Worm (Caenorhabditis elegans) whole organism, L3 larva: ENCODE measurements around the gene ZK673.11.

ENCODE experiments used
- R02D3.7 ChIP-seq: fragments of 150-350 bp; optimal IDR thresholded peaks from 2 replicates; lab custom pipeline; 2014; ENCODE audit warnings: missing biosample characterization, missing genetic modification characterization
- ZK546.5 ChIP-seq: sonication (generic microtip); optimal IDR thresholded peaks from 2 replicates; lab custom pipeline; 2017; ENCODE audit warnings: missing biosample characterization, missing genetic modification characterization
- aly-2 ChIP-seq: fragments of 150-350 bp; optimal IDR thresholded peaks from 2 replicates; lab custom pipeline; 2014; ENCODE audit warnings: missing biosample characterization, missing genetic modification characterization
- ceh-16 ChIP-seq: sonication (generic microtip); optimal IDR thresholded peaks from 2 replicates; lab custom pipeline; 2017; ENCODE audit warnings: missing biosample characterization, missing genetic modification characterization
- ceh-82 ChIP-seq: fragments of 150-350 bp; optimal IDR thresholded peaks from 2 replicates; lab custom pipeline; 2014; ENCODE audit warnings: missing biosample characterization, missing genetic modification characterization
- ceh-9 ChIP-seq: sonication (generic microtip); optimal IDR thresholded peaks from 2 replicates; lab custom pipeline; 2018; ENCODE audit warnings: missing biosample characterization, missing genetic modification characterization
- daf-12 ChIP-seq: fragments of 150-350 bp; optimal IDR thresholded peaks from 2 replicates; lab custom pipeline; 2014; ENCODE audit warnings: missing biosample characterization, missing genetic modification reagents, missing genetic modification characterization
- egl-27 ChIP-seq: sonication (generic microtip); optimal IDR thresholded peaks from 4 replicates; lab custom pipeline; 2017; ENCODE audit warnings: missing biosample characterization, missing genetic modification reagents, missing genetic modification characterization
- egl-5 ChIP-seq: fragments of 150-350 bp; optimal IDR thresholded peaks from 2 replicates; lab custom pipeline; 2017; ENCODE audit warnings: missing biosample characterization, missing genetic modification reagents, missing genetic modification characterization, inconsistent platforms
- elt-1 ChIP-seq: fragments of 150-350 bp; optimal IDR thresholded peaks from 2 replicates; lab custom pipeline; 2014; ENCODE audit warnings: missing biosample characterization, missing genetic modification characterization
- elt-3 ChIP-seq, 3 experiments: fragments of 150-350 bp in 1 of 3; sonication (generic microtip) in 2 of 3; optimal IDR thresholded peaks; 2 replicates in 2 of 3; 4 replicates in 1 of 3; lab custom pipeline; 2014 to 2017; ENCODE audit warnings: missing biosample characterization in 3 of 3, missing genetic modification characterization in 3 of 3
- eor-1 ChIP-seq, 2 experiments: fragments of 150-350 bp; optimal IDR thresholded peaks; 2 replicates each; lab custom pipeline; 2014 to 2018; ENCODE audit warnings: missing biosample characterization in 2 of 2, missing genetic modification characterization in 2 of 2
- fkh-2 ChIP-seq: fragments of 150-350 bp; optimal IDR thresholded peaks from 2 replicates; lab custom pipeline; 2014; ENCODE audit warnings: missing biosample characterization, missing genetic modification reagents, missing genetic modification characterization
- fos-1 ChIP-seq: fragments of 150-350 bp; optimal IDR thresholded peaks from 2 replicates; lab custom pipeline; 2014; ENCODE audit warnings: missing biosample characterization, missing genetic modification characterization
- hmg-11 ChIP-seq: sonication (generic microtip); optimal IDR thresholded peaks from 2 replicates; lab custom pipeline; 2016; ENCODE audit warnings: missing genetic modification characterization, missing compliant biosample characterization
- jun-1 ChIP-seq: fragments of 150-350 bp; optimal IDR thresholded peaks from 2 replicates; lab custom pipeline; 2014; ENCODE audit warnings: missing biosample characterization, missing genetic modification reagents, missing genetic modification characterization
- lin-15B ChIP-seq: fragments of 150-350 bp; optimal IDR thresholded peaks from 2 replicates; lab custom pipeline; 2014; ENCODE audit warnings: missing biosample characterization, missing genetic modification characterization
- lin-39 ChIP-seq: fragments of 150-350 bp; optimal IDR thresholded peaks from 2 replicates; lab custom pipeline; 2018; ENCODE audit warnings: missing biosample characterization, missing genetic modification reagents, missing genetic modification characterization
- lsy-12 ChIP-seq: sonication (generic microtip); optimal IDR thresholded peaks from 2 replicates; lab custom pipeline; 2016; ENCODE audit warnings: mild to moderate bottlenecking, missing genetic modification characterization, missing compliant biosample characterization
- mdl-1 ChIP-seq: fragments of 150-350 bp; optimal IDR thresholded peaks from 2 replicates; lab custom pipeline; 2014; ENCODE audit warnings: missing biosample characterization, missing genetic modification characterization
- mml-1 ChIP-seq: fragments of 150-350 bp; sonication (generic microtip); optimal IDR thresholded peaks from 3 replicates; lab custom pipeline; 2014; ENCODE audit warnings: missing biosample characterization, missing genetic modification characterization
- nfya-1 ChIP-seq: sonication (generic microtip); optimal IDR thresholded peaks from 2 replicates; lab custom pipeline; 2017; ENCODE audit warnings: missing genetic modification characterization, mild to moderate bottlenecking, missing compliant biosample characterization, antibody characterized with exemption, moderate library complexity; ENCODE audit not compliant: insufficient read depth
- nhr-11 ChIP-seq: fragments of 150-350 bp; optimal IDR thresholded peaks from 2 replicates; lab custom pipeline; 2014; ENCODE audit warnings: missing biosample characterization, missing genetic modification characterization
- nhr-12 ChIP-seq: fragments of 150-350 bp; optimal IDR thresholded peaks from 2 replicates; lab custom pipeline; 2014; ENCODE audit warnings: missing biosample characterization, missing genetic modification characterization
- nhr-23 ChIP-seq: fragments of 150-350 bp; optimal IDR thresholded peaks from 2 replicates; lab custom pipeline; 2014; ENCODE audit warnings: missing biosample characterization, missing genetic modification reagents, missing genetic modification characterization
- nhr-237 ChIP-seq: fragments of 150-350 bp; optimal IDR thresholded peaks from 2 replicates; lab custom pipeline; 2014; ENCODE audit warnings: missing biosample characterization, missing genetic modification characterization
- nhr-25 ChIP-seq: sonication (generic microtip); optimal IDR thresholded peaks from 2 replicates; lab custom pipeline; 2017; ENCODE audit warnings: missing biosample characterization, missing genetic modification characterization
- nhr-28 ChIP-seq: fragments of 150-350 bp; optimal IDR thresholded peaks from 2 replicates; lab custom pipeline; 2014; ENCODE audit warnings: missing biosample characterization, missing genetic modification characterization
- nhr-43 ChIP-seq: sonication (generic microtip); optimal IDR thresholded peaks from 2 replicates; lab custom pipeline; 2016; ENCODE audit warnings: mild to moderate bottlenecking, missing genetic modification characterization, missing compliant biosample characterization; ENCODE audit not compliant: poor library complexity, severe bottlenecking
- pha-4 ChIP-seq: fragments of 150-350 bp; optimal IDR thresholded peaks from 2 replicates; lab custom pipeline; 2014; ENCODE audit warnings: missing biosample characterization, missing genetic modification reagents, missing genetic modification characterization
- sea-2 ChIP-seq: fragments of 150-350 bp; sonication (generic microtip); optimal IDR thresholded peaks from 4 replicates; lab custom pipeline; 2014; ENCODE audit warnings: missing biosample characterization, missing genetic modification reagents, missing genetic modification characterization
- skn-1 ChIP-seq: fragments of 150-350 bp; optimal IDR thresholded peaks from 2 replicates; lab custom pipeline; 2014; ENCODE audit warnings: missing biosample characterization, missing genetic modification characterization
- snpc-4 ChIP-seq: fragments of 150-350 bp; optimal IDR thresholded peaks from 2 replicates; lab custom pipeline; 2014; ENCODE audit warnings: missing biosample characterization, missing genetic modification characterization
- unc-39 ChIP-seq: sonication (generic microtip); optimal IDR thresholded peaks from 4 replicates; lab custom pipeline; 2017; ENCODE audit warnings: missing biosample characterization, missing genetic modification characterization
- unc-62 ChIP-seq: fragments of 150-350 bp; sonication (generic microtip); optimal IDR thresholded peaks from 4 replicates; lab custom pipeline; 2014; ENCODE audit warnings: missing biosample characterization, missing genetic modification reagents, missing genetic modification characterization
- zag-1 ChIP-seq: fragments of 150-350 bp; optimal IDR thresholded peaks from 2 replicates; lab custom pipeline; 2014; ENCODE audit warnings: missing biosample characterization, missing genetic modification characterization
- ztf-11 ChIP-seq: fragments of 150-350 bp; optimal IDR thresholded peaks from 2 replicates; lab custom pipeline; 2014; ENCODE audit warnings: missing biosample characterization, missing genetic modification characterization
- ztf-4 ChIP-seq: fragments of 150-350 bp; optimal IDR thresholded peaks from 2 replicates; lab custom pipeline; 2014; ENCODE audit warnings: missing biosample characterization, missing genetic modification characterization

ZK673.11 gene

DNA sequence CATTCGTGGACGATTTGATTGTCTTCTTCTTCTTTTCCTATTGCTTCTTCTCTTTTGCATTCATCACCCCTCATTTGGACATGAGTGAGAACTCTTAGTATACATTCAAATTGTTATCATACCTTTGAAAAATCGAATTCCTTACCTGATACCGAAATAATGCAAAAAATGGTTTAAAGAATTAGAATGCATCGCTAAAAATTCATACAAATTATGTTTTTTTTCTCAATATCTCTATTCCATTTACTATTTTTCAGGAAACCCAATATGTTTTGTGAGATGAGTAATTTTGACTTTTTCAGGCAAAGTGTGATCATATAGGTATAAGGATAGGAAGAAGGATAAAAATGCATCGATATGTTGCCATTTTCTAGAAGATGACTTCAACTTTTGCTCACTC, at the start of gene ZK673.11:
ZK673.11 (plus strand) TSS at position 301 of the 400 bp plus-strand sequence.
- TF ChIP-seq nhr-43 (tag; lab: Kevin White, UChicago), result no peak
- no peak for TF ChIP-seq mml-1 (tag; lab: Kevin White, UChicago)
- TF ChIP-seq sea-2 (GFP tag; lab: Kevin White, UChicago), result no peak
- no peak for TF ChIP-seq nhr-12
- no peak for TF ChIP-seq nhr-237 (tag; lab: Kevin White, UChicago)
- no peak for TF ChIP-seq unc-39 (tag; lab: Kevin White, UChicago)
- no peak for TF ChIP-seq nhr-11 (tag; lab: Kevin White, UChicago)
- no peak for TF ChIP-seq ztf-11
- no peak for TF ChIP-seq lsy-12
- TF ChIP-seq eor-1 (tag; optimal IDR thresholded peaks at IDR 0.05; lab: Kevin White, UChicago), result no peak
- no peak for TF ChIP-seq snpc-4 (tag; lab: Kevin White, UChicago)
- TF ChIP-seq, all 47 proteins: peak for 0

DNA sequence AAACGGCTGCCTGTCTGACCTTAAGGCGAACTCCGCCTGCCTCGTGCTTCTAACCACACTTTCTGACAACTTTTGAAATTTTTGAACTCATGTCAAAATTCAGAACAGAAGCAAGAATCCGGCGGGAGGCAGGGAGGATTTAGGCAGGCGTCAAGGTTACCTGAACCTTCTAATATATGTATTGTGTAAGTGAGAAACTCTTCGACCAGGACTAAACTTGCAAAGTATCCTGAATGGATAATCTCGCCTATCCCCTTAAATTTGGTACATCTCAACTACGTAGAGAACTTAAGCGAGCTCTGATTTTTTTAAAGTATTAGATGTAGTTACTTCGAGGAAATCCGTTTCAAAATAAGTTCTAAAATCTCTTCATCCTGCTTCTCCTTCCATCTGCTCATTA, 46.1 kb upstream of the ZK673.11 start, which contains the start of gene E04D5.5:
E04D5.5 (plus strand) TSS at position 301 of the 400 bp plus-strand sequence.
- TF ChIP-seq eor-1 (tag; optimal IDR thresholded peaks at IDR 0.05; lab: Kevin White, UChicago) (no peak), fkh-2 (no peak), lin-39 (tag; lab: Kevin White, UChicago) (no peak), nhr-28 (tag; lab: Kevin White, UChicago) (no peak), pha-4 (tag; lab: Kevin White, UChicago) (no peak), unc-39 (tag; lab: Kevin White, UChicago) (no peak), lsy-12 (no peak), hmg-11 (tag; lab: Kevin White, UChicago) (no peak), mdl-1 (tag; lab: Kevin White, UChicago) (no peak), ceh-9 (tag; lab: Kevin White, UChicago) (no peak), egl-5 (tag; lab: Kevin White, UChicago) (no peak), sea-2 (GFP tag; lab: Kevin White, UChicago) (no peak), R02D3.7 (no peak), ztf-4 (tag; lab: Kevin White, UChicago) (no peak), aly-2 (tag; lab: Kevin White, UChicago) (no peak), fos-1 (tag; lab: Kevin White, UChicago) (no peak), elt-1 (tag; lab: Kevin White, UChicago) (no peak), nhr-12 (no peak), ceh-82 (tag; lab: Kevin White, UChicago) (no peak)

DNA sequence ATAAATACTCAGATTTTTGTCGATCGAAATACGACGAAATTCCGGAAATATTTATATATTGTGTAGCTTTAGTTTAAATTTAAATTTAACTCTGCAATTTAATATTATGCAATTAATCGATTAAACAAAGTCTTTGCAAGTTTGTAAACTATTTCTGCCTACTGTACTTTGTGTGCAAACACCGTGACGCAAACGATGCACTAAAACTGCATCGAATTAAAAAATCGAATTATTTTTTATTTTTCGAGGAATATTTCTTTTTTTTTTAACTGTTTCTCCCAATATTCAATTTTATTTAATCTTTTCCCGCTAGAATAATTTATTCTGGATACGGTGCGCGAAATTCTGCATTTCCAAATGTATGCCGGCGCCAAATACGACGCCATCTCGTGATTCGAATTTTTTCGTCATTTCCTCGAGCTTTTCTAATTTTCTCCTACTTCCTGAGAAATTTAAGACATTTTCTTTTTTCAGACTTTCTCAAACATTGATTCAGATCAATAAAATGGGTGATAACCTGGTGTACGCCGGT, 40.7 kb upstream of the ZK673.11 start, which contains the start of gene eif-2A:
eif-2A (plus strand) TSS at position 469 of the 532 bp plus-strand sequence.
- TF ChIP-seq fos-1 (tag; lab: Kevin White, UChicago) (no peak), nfya-1 (tag; lab: Kevin White, UChicago) (peak; percentile 51), egl-27 (tag; lab: Kevin White, UChicago) (no peak), nhr-43 (tag; lab: Kevin White, UChicago) (no peak), unc-39 (tag; lab: Kevin White, UChicago) (no peak), ZK546.5 (no peak), lin-39 (tag; lab: Kevin White, UChicago) (no peak), ceh-16 (tag; lab: Kevin White, UChicago) (no peak), hmg-11 (tag; lab: Kevin White, UChicago) (no peak), eor-1 (tag; optimal IDR thresholded peaks at IDR 0.05; lab: Kevin White, UChicago) (no peak), pha-4 (tag; lab: Kevin White, UChicago) (peak; percentile 44), mdl-1 (tag; lab: Kevin White, UChicago) (no peak), sea-2 (GFP tag; lab: Kevin White, UChicago) (no peak), lin-15B (tag; lab: Kevin White, UChicago) (peak; percentile 27), mml-1 (tag; lab: Kevin White, UChicago) (no peak), ztf-4 (tag; lab: Kevin White, UChicago) (no peak), daf-12 (tag; lab: Kevin White, UChicago) (no peak), elt-3 (tag; optimal IDR thresholded peaks at IDR 0.05; lab: Kevin White, UChicago) (no peak)

DNA sequence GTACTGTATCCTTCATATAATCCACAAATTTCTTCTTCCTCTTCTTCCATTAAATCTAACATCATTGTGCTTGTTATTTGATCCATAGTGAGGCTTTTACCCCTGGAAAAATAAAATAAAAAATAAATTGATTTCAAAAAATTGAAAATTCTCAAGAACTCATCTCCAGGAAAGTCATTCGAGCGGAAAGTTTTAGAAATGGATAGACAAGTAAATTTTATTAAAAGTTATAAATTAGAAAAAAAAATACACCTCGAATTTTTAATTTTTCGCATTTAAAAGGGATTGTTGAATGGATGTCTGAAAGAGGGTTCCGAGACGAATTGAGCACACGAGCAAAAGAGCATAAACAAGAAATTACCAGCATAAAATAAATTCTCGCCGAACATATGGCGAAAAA, 35.1 kb upstream of the ZK673.11 start, which contains the start of gene frpr-21:
frpr-21 (minus strand) TSS at position 101 of the 400 bp plus-strand sequence.
- TF ChIP-seq nhr-25 (no peak), hmg-11 (tag; lab: Kevin White, UChicago) (no peak), mdl-1 (tag; lab: Kevin White, UChicago) (no peak), nfya-1 (tag; lab: Kevin White, UChicago) (no peak), ztf-11 (no peak), ceh-9 (tag; lab: Kevin White, UChicago) (no peak), ceh-82 (tag; lab: Kevin White, UChicago) (no peak), jun-1 (tag; lab: Kevin White, UChicago) (no peak), unc-62 (GFP tag; lab: Kevin White, UChicago) (no peak), nhr-23 (no peak), elt-3 (tag; optimal IDR thresholded peaks at IDR 0.05; lab: Kevin White, UChicago) (no peak), nhr-11 (tag; lab: Kevin White, UChicago) (no peak), skn-1 (tag; lab: Kevin White, UChicago) (no peak), zag-1 (no peak), fkh-2 (no peak), lin-39 (tag; lab: Kevin White, UChicago) (no peak), daf-12 (tag; lab: Kevin White, UChicago) (no peak), snpc-4 (tag; lab: Kevin White, UChicago) (no peak)
